Fruit fly (Drosophila melanogaster) S2 (cell line): Measurements from ENCODE around the gene rst.

Experiments
- CG8478 ChIP-seq: fragments of >200 bp; optimal IDR thresholded peaks from 2 replicates; lab custom pipeline; 2018
- CTCF ChIP-seq, 2 experiments: fragments of >200 bp; optimal IDR thresholded peaks; 2 replicates each; lab custom pipeline; 2018

dm6 chrX:2946794-2947193 lies 26.8 kb downstream of the rst start, which contains the start of gene CG17959:
- TF ChIP-seq CG8478 (no peak), CTCF (optimal IDR thresholded peaks at IDR 0.05; lab: Kevin White, UChicago) (no peak)
